Fruit fly (Drosophila melanogaster): ENCODE results near the gene CG14609.

DNA sequence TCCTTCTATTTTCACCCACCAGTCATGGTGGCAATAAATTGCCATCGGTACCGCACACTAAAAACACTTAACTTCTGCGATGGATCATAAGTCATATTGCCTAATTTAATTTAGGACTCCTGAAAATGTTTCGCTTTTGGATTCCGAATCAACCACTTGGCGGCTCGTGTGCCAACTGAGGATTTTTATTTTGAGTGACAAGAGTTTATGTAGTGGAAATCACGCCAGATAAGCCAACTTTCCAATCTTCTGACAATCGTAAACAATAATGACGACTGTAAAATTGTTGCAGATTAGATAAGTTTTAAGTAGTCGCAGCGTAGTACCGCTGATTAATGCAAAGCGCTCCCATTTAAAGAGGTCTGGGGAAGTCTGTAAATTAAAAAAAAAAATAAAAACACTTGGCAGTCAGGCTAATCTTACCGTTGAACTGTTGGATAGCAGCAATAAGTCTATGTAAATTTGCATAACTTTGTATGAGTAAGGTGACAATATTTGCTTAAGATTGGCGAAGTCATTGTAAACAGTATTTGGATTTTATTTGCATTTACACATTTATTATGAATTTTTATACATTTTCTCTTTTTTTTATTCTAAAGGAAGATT is 16.3 kb downstream of the CG14609 start, which contains the start of gene CG14606:
- TF ChIP-seq Jra (GFP tag; optimal IDR thresholded peaks at IDR 0.05): no peak
- no peak for TF ChIP-seq dl (GFP tag; optimal IDR thresholded peaks at IDR 0.05; ENCODE audit: insufficient read depth in 1 of 2, partially characterized antibody in 2 of 2)
- TF ChIP-seq Dfd (GFP tag; optimal IDR thresholded peaks at IDR 0.05): no peak
- TF ChIP-seq Hr83 (GFP tag; optimal IDR thresholded peaks at IDR 0.05; ENCODE audit: poor library complexity, severe bottlenecking): no peak
- TF ChIP-seq ey (GFP tag; optimal IDR thresholded peaks at IDR 0.05): no peak
- TF ChIP-seq GATAd (GFP tag; optimal IDR thresholded peaks at IDR 0.05): no peak

Measured in whole organism, wandering third instar larva.